Worm (Caenorhabditis elegans): ENCODE results near the gene mlc-3.

Gene mlc-3

ce11 chrIII:5554884-5555500 lies 9.8 kb upstream of the mlc-3 start, which contains the start of the genes nmad-1 and hach-1:
TSS of gene nmad-1 (minus strand) at chrIII:5554934.
TSS of gene hach-1 (plus strand) at chrIII:5555450.
- TF ChIP-seq sox-4 (tag; optimal IDR thresholded peaks at IDR 0.05) (peak; percentile 59), nhr-84 (tag; optimal IDR thresholded peaks at IDR 0.05) (no peak), unc-62 (GFP tag; optimal IDR thresholded peaks at IDR 0.05) (no peak), unc-30 (tag; optimal IDR thresholded peaks at IDR 0.05) (no peak), aly-2 (tag; optimal IDR thresholded peaks at IDR 0.05) (no peak), mab-9 (GFP tag; IDR thresholded peaks at IDR 0.05) (no peak), nhr-71 (tag; optimal IDR thresholded peaks at IDR 0.05) (peak; percentile 87), mep-1 (tag; optimal IDR thresholded peaks at IDR 0.05) (peak; percentile 75), zag-1 (tag; optimal IDR thresholded peaks at IDR 0.05) (no peak), swsn-7 (tag; optimal IDR thresholded peaks at IDR 0.05) (peak; percentile 84), efl-3 (GFP tag; optimal IDR thresholded peaks at IDR 0.05) (no peak), aha-1 (tag; optimal IDR thresholded peaks at IDR 0.05) (no peak), nhr-237 (tag; optimal IDR thresholded peaks at IDR 0.05) (no peak), irx-1 (tag; optimal IDR thresholded peaks at IDR 0.05) (peak; percentile 56), lir-3 (tag; optimal IDR thresholded peaks at IDR 0.05; ENCODE audit: poor library complexity) (peak; percentile 67), C34B4.2 (tag; optimal IDR thresholded peaks at IDR 0.05) (no peak), nhr-90 (tag; optimal IDR thresholded peaks at IDR 0.05; ENCODE audit: poor library complexity) (peak; percentile 78), pax-3 (tag; optimal IDR thresholded peaks at IDR 0.05) (no peak), lin-15B (tag; optimal IDR thresholded peaks at IDR 0.05) (peak; percentile 32), vab-15 (tag; optimal IDR thresholded peaks at IDR 0.05) (peak; percentile 7), hlh-17 (GFP tag; optimal IDR thresholded peaks at IDR 0.05; ENCODE audit: borderline replicate concordance) (no peak), isw-1 (GFP tag; IDR thresholded peaks at IDR 0.05) (peak; percentile 53; the same call in 1 of the 2 replicates), zip-4 (GFP tag; optimal IDR thresholded peaks at IDR 0.05) (peak; percentile 58), F16B12.6 (tag; optimal IDR thresholded peaks at IDR 0.05) (peak; percentile 24), snpc-4 (tag; optimal IDR thresholded peaks at IDR 0.05) (peak; percentile 75), nhr-12 (tag; optimal IDR thresholded peaks at IDR 0.05) (no peak), nhr-47 (tag; optimal IDR thresholded peaks at IDR 0.05) (peak; percentile 80), ceh-8 (GFP tag; optimal IDR thresholded peaks at IDR 0.05) (peak; percentile 74), C16A3.4 (tag; optimal IDR thresholded peaks at IDR 0.05) (peak; percentile 77), lin-13 (GFP tag; optimal IDR thresholded peaks at IDR 0.05) (peak; percentile 38), ceh-88 (GFP tag; IDR thresholded peaks at IDR 0.05) (no peak; the same call in 1 of the 2 replicates), mdl-1 (tag; optimal IDR thresholded peaks at IDR 0.05) (peak in 1 of 2 experiments; percentile 43), grh-1 (GFP tag; IDR thresholded peaks at IDR 0.05) (peak; percentile 52; the same call in 1 of the 2 replicates), xbp-1 (tag; optimal IDR thresholded peaks at IDR 0.05) (peak; percentile 82), hpl-2 (GFP tag; optimal IDR thresholded peaks at IDR 0.05) (no peak), jun-1 (tag; optimal IDR thresholded peaks at IDR 0.05) (no peak), dpl-1 (GFP tag; optimal IDR thresholded peaks at IDR 0.05) (peak; percentile 50 to 67 (median 58)), ets-5 (GFP tag; IDR thresholded peaks at IDR 0.05) (no peak), dsc-1 (tag; optimal IDR thresholded peaks at IDR 0.05) (peak; percentile 90), tbx-2 (tag; optimal IDR thresholded peaks at IDR 0.05) (peak; percentile 72), ceh-82 (tag; optimal IDR thresholded peaks at IDR 0.05) (peak; percentile 42 to 81 (median 63)), ceh-63 (GFP tag; optimal IDR thresholded peaks at IDR 0.05) (no peak), ces-1 (GFP tag; optimal IDR thresholded peaks at IDR 0.05) (no peak), pqm-1 (tag; optimal IDR thresholded peaks at IDR 0.05) (no peak), nhr-85 (tag) (peak; percentile 89), tlp-1 (tag; optimal IDR thresholded peaks at IDR 0.05) (no peak), fos-1 (tag; optimal IDR thresholded peaks at IDR 0.05) (no peak), ztf-11 (tag; optimal IDR thresholded peaks at IDR 0.05) (peak in 1 of 2 experiments; percentile 76), elt-2 (tag; optimal IDR thresholded peaks at IDR 0.05) (peak; percentile 64), egl-27 (tag; optimal IDR thresholded peaks at IDR 0.05) (no peak), snu-23 (GFP tag; optimal IDR thresholded peaks at IDR 0.05) (peak; percentile 89), sptf-1 (tag; optimal IDR thresholded peaks at IDR 0.05) (no peak)

Measured in whole organism, L1 larva.